Worm (Caenorhabditis elegans) whole organism, young adult: ENCODE measurements around the gene shc-3.

Experiments used
- K11D2.4 ChIP-seq: fragments of 200-800 bp; sonication (Bioruptor generic); IDR thresholded peaks from 2 replicates; pipeline ENCODE4 v1.3.6; 2022; ENCODE audit warnings: missing genetic modification reagents, missing genetic modification characterization, missing compliant biosample characterization
- ama-1 ChIP-seq, 3 experiments: fragments of 150-350 bp in 1 of 3; sonication (generic microtip) in 2 of 3; optimal IDR thresholded peaks; 2 replicates each; lab custom pipeline; 2014 to 2018; ENCODE audit warnings: missing biosample characterization in 2 of 3, missing genetic modification characterization in 2 of 3, missing genetic modification reagents in 2 of 3
- ceh-27 ChIP-seq: fragments of 200-800 bp; sonication (Bioruptor generic); optimal IDR thresholded peaks from 2 replicates; lab custom pipeline; 2018; ENCODE audit warnings: mild to moderate bottlenecking, missing genetic modification characterization, moderate library complexity, missing compliant biosample characterization
- ceh-91 ChIP-seq: fragments of 200-800 bp; sonication (Bioruptor generic); IDR thresholded peaks from 2 replicates; pipeline ENCODE4 v1.3.6; 2022; ENCODE audit warnings: missing genetic modification reagents, missing genetic modification characterization, missing compliant biosample characterization
- dpl-1 ChIP-seq: fragments of 150-350 bp; optimal IDR thresholded peaks from 2 replicates; lab custom pipeline; 2014; ENCODE audit warnings: missing biosample characterization, missing genetic modification reagents, missing genetic modification characterization
- egl-18 ChIP-seq: fragments of 200-800 bp; sonication (Bioruptor generic); IDR thresholded peaks from 2 replicates; pipeline ENCODE4 v1.3.6; 2022; ENCODE audit warnings: missing genetic modification reagents, missing genetic modification characterization, missing compliant biosample characterization
- hlh-12 ChIP-seq: sonication (generic microtip); optimal IDR thresholded peaks from 2 replicates; lab custom pipeline; 2016; ENCODE audit warnings: missing genetic modification characterization, missing compliant biosample characterization
- mxl-1 ChIP-seq: sonication (generic microtip); optimal IDR thresholded peaks from 2 replicates; lab custom pipeline; 2016; ENCODE audit warnings: missing genetic modification characterization, missing compliant biosample characterization
- tbx-9 ChIP-seq: sonication (generic microtip); optimal IDR thresholded peaks from 2 replicates; lab custom pipeline; 2016; ENCODE audit warnings: borderline replicate concordance, missing genetic modification characterization, inconsistent platforms, missing compliant biosample characterization
- zfh-2 ChIP-seq: fragments of 200-800 bp; sonication (Bioruptor generic); conservative IDR thresholded peaks from 2 replicates; pipeline ENCODE4 v1.3.6; 2022; ENCODE audit warnings: missing genetic modification reagents, missing genetic modification characterization, missing compliant biosample characterization
- ztf-6 ChIP-seq: fragments of 200-800 bp; sonication (Bioruptor generic); IDR thresholded peaks from 2 replicates; pipeline ENCODE4 v1.3.6; 2022; ENCODE audit warnings: missing genetic modification reagents, missing genetic modification characterization, missing compliant biosample characterization

ce11 chrX:13754498-13754897, 37.2 kb downstream of the shc-3 start:
- TF ChIP-seq ceh-27 = peak; percentile 25
- no peak for TF ChIP-seq egl-18 (GFP tag; lab: Robert Waterston, UW)
- no peak for TF ChIP-seq K11D2.4 (GFP tag; lab: Robert Waterston, UW)
- no peak for TF ChIP-seq dpl-1 (GFP tag; lab: Kevin White, UChicago)
- no peak for TF ChIP-seq mxl-1 (tag; lab: Kevin White, UChicago)
- no peak for TF ChIP-seq tbx-9
- no peak for TF ChIP-seq hlh-12 (tag; lab: Kevin White, UChicago)
- no peak for TF ChIP-seq zfh-2 (GFP tag; lab: Robert Waterston, UW)
- TF ChIP-seq ztf-6 (GFP tag; lab: Robert Waterston, UW) = no peak
- no peak for TF ChIP-seq ama-1 (optimal IDR thresholded peaks at IDR 0.05; lab: Kevin White, UChicago)
- TF ChIP-seq ama-1 (GFP tag; optimal IDR thresholded peaks at IDR 0.05; lab: Kevin White, UChicago) = no peak
- TF ChIP-seq ceh-91 = no peak
